Fruit fly (Drosophila melanogaster) whole organism, wandering third instar larva: ENCODE data around the gene SecCl.

Experiments used
- CG32264 ChIP-seq: fragments of 200-800 bp; sonication (Bioruptor generic); optimal IDR thresholded peaks from 2 replicates; lab custom pipeline; 2016; ENCODE audit warnings: missing biosample characterization, missing genetic modification characterization
- CG9705 ChIP-seq: fragments of 200-800 bp; sonication (Bioruptor generic); optimal IDR thresholded peaks from 2 replicates; lab custom pipeline; 2018; ENCODE audit warnings: missing biosample characterization, mild to moderate bottlenecking, missing genetic modification characterization
- CrebA ChIP-seq: fragments of 200-800 bp; sonication (Bioruptor generic); optimal IDR thresholded peaks from 2 replicates; lab custom pipeline; 2016; ENCODE audit warnings: missing biosample characterization, mild to moderate bottlenecking, missing genetic modification characterization, borderline replicate concordance
- Dif ChIP-seq: fragments of 200-275, 200-300 bp; sonication (Bioruptor generic); optimal IDR thresholded peaks from 2 replicates; lab custom pipeline; 2018; ENCODE audit warnings: missing biosample characterization, missing genetic modification characterization; ENCODE audit not compliant: partially characterized antibody
- GATAd ChIP-seq: sonication (Bioruptor generic); optimal IDR thresholded peaks from 2 replicates; lab custom pipeline; 2016; ENCODE audit warnings: missing biosample characterization, missing genetic modification characterization
- HLH106 ChIP-seq: fragments of 200-800 bp; optimal IDR thresholded peaks from 3 replicates; lab custom pipeline; 2019; ENCODE audit warnings: missing biosample characterization, mild to moderate bottlenecking, missing genetic modification characterization, moderate library complexity
- Hnf4 ChIP-seq: fragments of 200-800 bp; sonication (Bioruptor generic); optimal IDR thresholded peaks from 2 replicates; lab custom pipeline; 2016; ENCODE audit warnings: missing biosample characterization, mild to moderate bottlenecking, missing genetic modification characterization
- Hr78 ChIP-seq: fragments of >200 bp; optimal IDR thresholded peaks from 2 replicates; lab custom pipeline; 2017; ENCODE audit warnings: missing biosample characterization, missing genetic modification characterization
- Hr83 ChIP-seq: fragments of 200-300 bp; sonication (Bioruptor generic); optimal IDR thresholded peaks from 2 replicates; lab custom pipeline; 2016; ENCODE audit warnings: missing biosample characterization, mild to moderate bottlenecking, missing genetic modification characterization, moderate library complexity; ENCODE audit not compliant: poor library complexity, severe bottlenecking
- Jra ChIP-seq: sonication (Bioruptor generic); optimal IDR thresholded peaks from 2 replicates; lab custom pipeline; 2016; ENCODE audit warnings: missing biosample characterization, missing genetic modification characterization
- Mio ChIP-seq: sonication (Bioruptor generic); optimal IDR thresholded peaks from 2 replicates; lab custom pipeline; 2016; ENCODE audit warnings: missing biosample characterization, missing genetic modification characterization
- Myc ChIP-seq: fragments of >200 bp; optimal IDR thresholded peaks from 2 replicates; lab custom pipeline; 2017
- N ChIP-seq: fragments of >200 bp; optimal IDR thresholded peaks from 2 replicates; lab custom pipeline; 2018; ENCODE audit warnings: missing biosample characterization, missing external identifiers, missing genetic modification characterization
- OdsH ChIP-seq: fragments of 200-800 bp; sonication (Bioruptor generic); optimal IDR thresholded peaks from 2 replicates; lab custom pipeline; 2016; ENCODE audit warnings: missing biosample characterization, mild to moderate bottlenecking, missing genetic modification characterization
- Rel ChIP-seq, 2 experiments: fragments of 200-800 bp; sonication (Bioruptor generic) in 1 of 2; optimal IDR thresholded peaks; 2 replicates in 1 of 2; 3 replicates in 1 of 2; lab custom pipeline; 2016 to 2019; ENCODE audit warnings: mild to moderate bottlenecking in 2 of 2, missing biosample characterization in 2 of 2, missing genetic modification characterization in 2 of 2, moderate library complexity in 1 of 2
- Sp1 ChIP-seq: fragments of 200-800 bp; sonication (Bioruptor generic); optimal IDR thresholded peaks from 3 replicates; lab custom pipeline; 2019; ENCODE audit warnings: missing biosample characterization, mild to moderate bottlenecking, missing genetic modification characterization, moderate library complexity
- Vsx2 ChIP-seq: fragments of 200-300, 225-300 bp; sonication (Bioruptor generic); optimal IDR thresholded peaks from 2 replicates; lab custom pipeline; 2018; ENCODE audit warnings: missing biosample characterization, missing genetic modification characterization; ENCODE audit not compliant: partially characterized antibody
- br ChIP-seq: fragments of 200-800 bp; sonication (Bioruptor generic); optimal IDR thresholded peaks from 2 replicates; lab custom pipeline; 2016; ENCODE audit warnings: missing biosample characterization, missing genetic modification characterization
- brk ChIP-seq: fragments of 200-800 bp; sonication (Bioruptor generic); optimal IDR thresholded peaks from 2 replicates; lab custom pipeline; 2016; ENCODE audit warnings: missing biosample characterization, mild to moderate bottlenecking, missing genetic modification characterization
- dl ChIP-seq, 2 experiments: fragments of 175-275, 200-275 bp in 1 of 2; fragments of 200-275 bp in 1 of 2; sonication (Bioruptor generic); optimal IDR thresholded peaks; lab custom pipeline; 2018; ENCODE audit warnings: mild to moderate bottlenecking in 2 of 2, missing biosample characterization in 2 of 2, missing genetic modification characterization in 2 of 2, moderate library complexity in 2 of 2; ENCODE audit not compliant: partially characterized antibody in 2 of 2, insufficient read depth in 1 of 2
- dmrt93B ChIP-seq: fragments of 200-800 bp; sonication (Bioruptor generic); optimal IDR thresholded peaks from 2 replicates; lab custom pipeline; 2018; ENCODE audit warnings: missing biosample characterization, mild to moderate bottlenecking, missing genetic modification characterization
- dsf ChIP-seq: sonication (Bioruptor generic); optimal IDR thresholded peaks from 2 replicates; lab custom pipeline; 2016; ENCODE audit warnings: missing biosample characterization, missing genetic modification characterization, borderline replicate concordance
- ey ChIP-seq: fragments of 200-800 bp; sonication (Bioruptor generic); optimal IDR thresholded peaks from 2 replicates; lab custom pipeline; 2016; ENCODE audit warnings: missing biosample characterization, missing genetic modification characterization
- foxo ChIP-seq, 2 experiments: fragments of 200-800 bp; sonication (Bioruptor generic); optimal IDR thresholded peaks; 2 replicates in 1 of 2; 3 replicates in 1 of 2; lab custom pipeline; 2016 to 2017; ENCODE audit warnings: missing biosample characterization in 2 of 2, missing genetic modification characterization in 2 of 2
- fru ChIP-seq: fragments of 200-800 bp; sonication (Bioruptor generic); optimal IDR thresholded peaks from 3 replicates; lab custom pipeline; 2016; ENCODE audit warnings: missing biosample characterization, mild to moderate bottlenecking, missing genetic modification characterization
- h ChIP-seq: fragments of 200-800 bp; sonication (Bioruptor generic); optimal IDR thresholded peaks from 3 replicates; lab custom pipeline; 2016; ENCODE audit warnings: missing biosample characterization, mild to moderate bottlenecking, missing genetic modification characterization
- jim ChIP-seq: fragments of 175-275, 200-325 bp; sonication (Bioruptor generic); optimal IDR thresholded peaks from 2 replicates; lab custom pipeline; 2016; ENCODE audit warnings: missing biosample characterization, mild to moderate bottlenecking, missing genetic modification characterization
- lola ChIP-seq: fragments of >200 bp; optimal IDR thresholded peaks from 2 replicates; lab custom pipeline; 2017; ENCODE audit warnings: missing biosample characterization, missing genetic modification characterization
- pan ChIP-seq: fragments of >200 bp; optimal IDR thresholded peaks from 2 replicates; lab custom pipeline; 2017
- psq ChIP-seq: fragments of 200-800 bp; sonication (Bioruptor generic); optimal IDR thresholded peaks from 3 replicates; lab custom pipeline; 2017; ENCODE audit warnings: missing biosample characterization, mild to moderate bottlenecking, missing genetic modification characterization, moderate library complexity
- rgr ChIP-seq: fragments of 200-800 bp; sonication (Bioruptor generic); optimal IDR thresholded peaks from 3 replicates; lab custom pipeline; 2016; ENCODE audit warnings: missing biosample characterization, mild to moderate bottlenecking, missing genetic modification characterization
- sage ChIP-seq: fragments of 200-800 bp; sonication (Bioruptor generic); optimal IDR thresholded peaks from 2 replicates; lab custom pipeline; 2016; ENCODE audit warnings: missing biosample characterization, mild to moderate bottlenecking, missing genetic modification characterization
- sv ChIP-seq: fragments of 200-800 bp; sonication (Bioruptor generic); optimal IDR thresholded peaks from 3 replicates; lab custom pipeline; 2016; ENCODE audit warnings: missing biosample characterization, missing genetic modification characterization
- tai ChIP-seq: sonication (Bioruptor generic); optimal IDR thresholded peaks from 2 replicates; lab custom pipeline; 2016; ENCODE audit warnings: missing biosample characterization, missing genetic modification characterization
- woc ChIP-seq: sonication (Bioruptor generic); optimal IDR thresholded peaks from 2 replicates; lab custom pipeline; 2016; ENCODE audit warnings: missing biosample characterization, mild to moderate bottlenecking, missing genetic modification characterization

SecCl gene

DNA sequence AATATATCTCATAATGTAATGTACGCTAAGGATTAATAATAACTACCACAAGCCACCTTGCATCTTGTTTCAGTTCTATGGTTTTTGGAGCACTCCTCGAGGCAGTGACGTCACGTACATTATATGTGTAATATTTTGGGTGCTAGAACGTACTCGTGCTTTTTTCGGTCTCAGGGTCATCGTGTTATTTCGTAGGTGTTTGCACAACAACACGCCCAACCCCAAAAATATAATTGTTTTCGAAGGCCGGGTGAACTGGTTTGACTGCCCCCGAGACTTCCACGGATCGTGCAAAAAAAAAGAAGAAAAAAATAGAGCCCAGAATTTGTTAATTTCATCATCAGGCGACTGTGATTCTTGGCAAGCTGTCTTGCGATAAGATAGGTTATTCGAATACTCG, 6.6 kb downstream of the SecCl start:
- TF ChIP-seq CG32264 (GFP tag; lab: Kevin White, UChicago) (no peak), N (GFP tag; lab: Kevin White, UChicago) (no peak), Vsx2 (GFP tag; lab: Kevin White, UChicago) (no peak), Dif (GFP tag; lab: Kevin White, UChicago) (no peak), dmrt93B (GFP tag; lab: Kevin White, UChicago) (no peak), dsf (GFP tag; lab: Kevin White, UChicago) (no peak), foxo (GFP tag; optimal IDR thresholded peaks at IDR 0.05; lab: Kevin White, UChicago) (no peak), h (no peak)

DNA sequence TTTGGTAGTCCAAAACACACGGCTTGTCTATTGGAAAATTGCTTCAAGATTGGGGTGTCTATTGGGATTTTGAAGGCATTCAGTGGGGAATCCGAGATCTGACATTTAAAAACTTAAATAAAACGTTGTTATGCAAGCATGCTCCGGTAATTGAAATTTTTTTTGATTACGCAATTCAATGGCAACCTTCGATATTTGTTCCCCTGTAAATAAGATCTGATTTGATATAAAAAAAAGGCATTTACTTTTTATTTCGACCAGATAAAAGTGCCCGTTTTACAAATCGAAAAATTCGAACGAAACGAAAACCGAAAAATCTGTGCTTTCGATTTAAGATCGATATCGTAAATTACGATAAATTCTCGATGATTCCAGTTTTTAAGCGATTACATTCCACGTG, 8.9 kb downstream of the SecCl start, which contains the start of the genes CG13733 and qjt:
TSS of gene CG13733 (minus strand) at position 101 of the 400 bp plus-strand sequence.
TSS of gene qjt (plus strand) at position 271 of the 400 bp plus-strand sequence.
- no peak for TF ChIP-seq br (GFP tag; lab: Kevin White, UChicago)
- TF ChIP-seq Myc (lab: Kevin White, UChicago), result no peak
- TF ChIP-seq ey (GFP tag; lab: Kevin White, UChicago), result no peak
- TF ChIP-seq pan (lab: Kevin White, UChicago), result no peak
- no peak for TF ChIP-seq CrebA (GFP tag; lab: Kevin White, UChicago)
- no peak for TF ChIP-seq jim
- TF ChIP-seq Rel (GFP tag; optimal IDR thresholded peaks at IDR 0.05; lab: Kevin White, UChicago), result no peak
- TF ChIP-seq Rel (tag; optimal IDR thresholded peaks at IDR 0.05; lab: Kevin White, UChicago), result no peak
- TF ChIP-seq woc, result no peak
- no peak for TF ChIP-seq Sp1
- no peak for TF ChIP-seq psq (GFP tag; lab: Kevin White, UChicago)
- TF ChIP-seq Mio (GFP tag; lab: Kevin White, UChicago), result no peak
- no peak for TF ChIP-seq Hr78 (GFP tag; lab: Kevin White, UChicago)
- TF ChIP-seq N (GFP tag; lab: Kevin White, UChicago), result no peak
- TF ChIP-seq, all 38 proteins: peak for 0

DNA sequence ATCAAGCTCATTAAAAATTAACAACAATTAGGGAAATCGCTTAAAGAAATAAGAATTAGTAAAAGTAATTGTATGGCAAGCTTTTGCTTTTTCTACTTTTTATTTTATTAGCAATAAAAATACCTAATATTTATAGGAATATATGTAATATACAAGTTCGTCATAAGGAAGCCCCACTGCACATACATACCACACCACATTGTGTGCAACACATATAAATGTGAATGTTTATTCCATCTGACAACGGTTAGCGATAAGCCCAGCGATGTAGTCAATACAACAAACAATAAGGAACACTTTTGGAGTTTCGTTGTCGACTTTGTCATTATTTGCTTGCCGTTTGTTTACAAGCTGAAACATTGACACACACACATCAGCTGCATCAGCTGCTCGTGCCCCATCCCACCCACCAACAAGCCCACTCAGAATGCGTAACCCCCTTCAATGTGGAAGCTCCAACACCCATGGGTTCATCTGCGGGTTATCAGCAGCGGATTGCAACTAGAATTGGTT, 15.4 kb downstream of the SecCl start:
- TF ChIP-seq Jra (GFP tag; lab: Kevin White, UChicago) (peak; percentile 58), tai (peak; percentile 8), CG9705 (GFP tag; lab: Kevin White, UChicago) (peak; percentile 63), br (GFP tag; lab: Kevin White, UChicago) (peak; percentile 28), psq (GFP tag; lab: Kevin White, UChicago) (peak; percentile 40), OdsH (GFP tag; lab: Kevin White, UChicago) (peak; percentile 28), HLH106 (tag; lab: Kevin White, UChicago) (peak; percentile 36), sv (GFP tag; lab: Kevin White, UChicago) (peak; percentile 35), Rel (GFP tag; optimal IDR thresholded peaks at IDR 0.05; lab: Kevin White, UChicago) (no peak), Rel (tag; optimal IDR thresholded peaks at IDR 0.05; lab: Kevin White, UChicago) (peak; percentile 49), N (GFP tag; lab: Kevin White, UChicago) (no peak), rgr (GFP tag; lab: Kevin White, UChicago) (peak; percentile 78), sage (GFP tag; lab: Kevin White, UChicago) (peak; percentile 25), brk (GFP tag; lab: Kevin White, UChicago) (peak; percentile 38), ey (GFP tag; lab: Kevin White, UChicago) (peak; percentile 30), Vsx2 (GFP tag; lab: Kevin White, UChicago) (no peak), lola (GFP tag; lab: Kevin White, UChicago) (no peak), dl (GFP tag; optimal IDR thresholded peaks at IDR 0.05; lab: Kevin White, UChicago; ENCODE audit: insufficient read depth in 1 of 2, partially characterized antibody in 2 of 2) (no peak), Myc (lab: Kevin White, UChicago) (no peak), fru (peak; percentile 62), foxo (GFP tag; optimal IDR thresholded peaks at IDR 0.05; lab: Kevin White, UChicago) (peak in 1 of 2 experiments; percentile 70), Hnf4 (GFP tag; lab: Kevin White, UChicago) (peak; percentile 60), Hr83 (peak; percentile 52), Sp1 (peak; percentile 50), dmrt93B (GFP tag; lab: Kevin White, UChicago) (peak; percentile 46), h (peak; percentile 77), woc (peak; percentile 34), GATAd (GFP tag; lab: Kevin White, UChicago) (no peak)
